Worm (Caenorhabditis elegans): ENCODE data around the gene eif-2Bepsilon.

Gene eif-2Bepsilon

DNA sequence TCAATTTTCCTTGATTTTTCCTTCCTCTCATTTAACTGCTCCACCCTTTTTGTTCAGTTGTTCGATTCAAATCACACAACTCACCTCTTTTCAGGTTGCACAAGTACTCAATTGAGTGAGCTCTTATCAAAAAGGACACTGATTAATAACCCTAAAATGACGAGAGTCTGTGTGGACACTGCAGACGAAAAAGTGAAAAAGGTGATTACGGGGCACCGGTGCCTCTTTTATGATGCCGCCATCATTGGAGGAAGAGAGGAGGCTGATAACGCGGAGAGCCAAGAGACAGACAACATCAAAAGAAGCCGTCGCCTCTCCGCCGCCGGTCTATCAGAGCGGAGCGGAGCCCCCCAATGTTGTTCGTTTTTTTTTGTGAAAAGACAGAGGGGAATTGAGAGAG is 36.5 kb upstream of the eif-2Bepsilon start, which contains the start of gene sptf-2:
TSS of gene sptf-2 (plus strand) at position 297 of the 400 bp plus-strand sequence.
- TF ChIP-seq jun-1 (tag; optimal IDR thresholded peaks at IDR 0.05): peak; percentile 75
- no peak for TF ChIP-seq nhr-28 (tag; optimal IDR thresholded peaks at IDR 0.05)
- no peak for TF ChIP-seq eor-1 (tag; optimal IDR thresholded peaks at IDR 0.05)
- TF ChIP-seq nhr-76 (tag; optimal IDR thresholded peaks at IDR 0.05): no peak
- TF ChIP-seq nhr-67 (tag; optimal IDR thresholded peaks at IDR 0.05): no peak
- TF ChIP-seq ztf-4 (tag; optimal IDR thresholded peaks at IDR 0.05): no peak
- no peak for TF ChIP-seq ceh-16 (tag; optimal IDR thresholded peaks at IDR 0.05)
- TF ChIP-seq egl-27 (tag; optimal IDR thresholded peaks at IDR 0.05): no peak
- TF ChIP-seq lsy-12 (tag; optimal IDR thresholded peaks at IDR 0.05): no peak
- no peak for TF ChIP-seq ceh-9 (tag; optimal IDR thresholded peaks at IDR 0.05)
- no peak for TF ChIP-seq elt-1 (tag; optimal IDR thresholded peaks at IDR 0.05)
- peak; percentile 34 for TF ChIP-seq pha-4 (tag; optimal IDR thresholded peaks at IDR 0.05)
- TF ChIP-seq nhr-237 (tag; optimal IDR thresholded peaks at IDR 0.05): no peak
- TF ChIP-seq sea-2 (GFP tag; optimal IDR thresholded peaks at IDR 0.05): no peak
- TF ChIP-seq R02D3.7 (tag; optimal IDR thresholded peaks at IDR 0.05): no peak
- TF ChIP-seq nhr-11 (tag; optimal IDR thresholded peaks at IDR 0.05): no peak
- TF ChIP-seq nhr-23 (tag; optimal IDR thresholded peaks at IDR 0.05): no peak
- TF ChIP-seq pqm-1 (tag; optimal IDR thresholded peaks at IDR 0.05): peak; percentile 88
- no peak for TF ChIP-seq snpc-4 (tag; optimal IDR thresholded peaks at IDR 0.05)
- TF ChIP-seq skn-1 (tag; optimal IDR thresholded peaks at IDR 0.05): peak; percentile 17
- TF ChIP-seq daf-12 (tag; optimal IDR thresholded peaks at IDR 0.05): no peak
- TF ChIP-seq unc-39 (tag; optimal IDR thresholded peaks at IDR 0.05): no peak
- no peak for TF ChIP-seq lin-39 (tag; optimal IDR thresholded peaks at IDR 0.05)
- TF ChIP-seq fos-1 (tag; optimal IDR thresholded peaks at IDR 0.05): no peak
- no peak for TF ChIP-seq ceh-28 (tag; optimal IDR thresholded peaks at IDR 0.05)
- TF ChIP-seq nhr-43 (tag; optimal IDR thresholded peaks at IDR 0.05; ENCODE audit: poor library complexity, severe bottlenecking): no peak
- TF ChIP-seq zag-1 (tag; optimal IDR thresholded peaks at IDR 0.05): no peak
- no peak for TF ChIP-seq nhr-77 (tag; optimal IDR thresholded peaks at IDR 0.05)
- TF ChIP-seq lin-15B (tag; optimal IDR thresholded peaks at IDR 0.05): no peak
- TF ChIP-seq mml-1 (tag; optimal IDR thresholded peaks at IDR 0.05): no peak
- TF ChIP-seq aly-2 (tag; optimal IDR thresholded peaks at IDR 0.05): no peak
- TF ChIP-seq hmg-11 (tag; optimal IDR thresholded peaks at IDR 0.05): no peak
- no peak for TF ChIP-seq egl-5 (tag; optimal IDR thresholded peaks at IDR 0.05)
- no peak for TF ChIP-seq ceh-82 (tag; optimal IDR thresholded peaks at IDR 0.05)
- no peak for TF ChIP-seq fkh-10 (GFP tag; optimal IDR thresholded peaks at IDR 0.05)
- no peak for TF ChIP-seq nhr-25 (tag; optimal IDR thresholded peaks at IDR 0.05)
- TF ChIP-seq tbx-2 (tag; optimal IDR thresholded peaks at IDR 0.05): no peak
- no peak for TF ChIP-seq mdl-1 (tag; optimal IDR thresholded peaks at IDR 0.05)
- peak; percentile 98 for TF ChIP-seq elt-2 (tag; optimal IDR thresholded peaks at IDR 0.05)
- TF ChIP-seq ZK546.5 (tag; optimal IDR thresholded peaks at IDR 0.05): no peak
- peak; percentile 16 for TF ChIP-seq nfya-1 (tag; optimal IDR thresholded peaks at IDR 0.05; ENCODE audit: insufficient read depth)
- no peak for TF ChIP-seq elt-3 (tag; optimal IDR thresholded peaks at IDR 0.05)
- no peak for TF ChIP-seq nhr-12 (tag; optimal IDR thresholded peaks at IDR 0.05)
- no peak for TF ChIP-seq fkh-2 (tag; optimal IDR thresholded peaks at IDR 0.05)
- TF ChIP-seq ztf-11 (tag; optimal IDR thresholded peaks at IDR 0.05): no peak
- TF ChIP-seq ama-1 (optimal IDR thresholded peaks at IDR 0.05): no peak

ce11 chrII:8626598-8626997 is 35.1 kb upstream of the eif-2Bepsilon start:
- TF ChIP-seq pha-4 (tag; optimal IDR thresholded peaks at IDR 0.05) (peak; percentile 48), tbx-2 (tag; optimal IDR thresholded peaks at IDR 0.05) (no peak)

All from whole organism, L3 larva.